Worm (Caenorhabditis elegans) whole organism, L1 larva: ENCODE measurements around the gene C53A5.9.

ENCODE experiments used
- C16A3.4 ChIP-seq: fragments of 150-350 bp; optimal IDR thresholded peaks from 2 replicates; lab custom pipeline; 2014; ENCODE audit warnings: missing biosample characterization, missing genetic modification characterization
- F16B12.6 ChIP-seq: fragments of 150-350 bp; optimal IDR thresholded peaks from 2 replicates; lab custom pipeline; 2014; ENCODE audit warnings: missing biosample characterization, missing genetic modification characterization
- Y116A8C.19 ChIP-seq: sonication (generic microtip); optimal IDR thresholded peaks from 2 replicates; lab custom pipeline; 2016; ENCODE audit warnings: missing compliant biosample characterization, missing genetic modification characterization, borderline replicate concordance
- ceh-63 ChIP-seq: fragments of 200-800 bp; sonication (Bioruptor generic); optimal IDR thresholded peaks from 2 replicates; lab custom pipeline; 2018; ENCODE audit warnings: mild to moderate bottlenecking, missing genetic modification characterization, missing compliant biosample characterization
- ceh-90 ChIP-seq: sonication (generic microtip); optimal IDR thresholded peaks from 2 replicates; lab custom pipeline; 2016; ENCODE audit warnings: missing genetic modification characterization, missing compliant biosample characterization
- dpl-1 ChIP-seq, 3 experiments: fragments of 150-350 bp in 2 of 3; sonication (generic microtip) in 1 of 3; optimal IDR thresholded peaks; 2 replicates each; lab custom pipeline; 2014 to 2017; ENCODE audit warnings: missing biosample characterization in 3 of 3, missing genetic modification characterization in 3 of 3, missing genetic modification reagents in 3 of 3
- efl-1 ChIP-seq, 4 experiments: fragments of 150-350 bp; optimal IDR thresholded peaks in 3 of 4; peaks in 1 of 4; 1 replicate in 1 of 4; 2 replicates in 3 of 4; lab custom pipeline; 2014; ENCODE audit warnings: missing biosample characterization in 2 of 4, missing genetic modification characterization in 2 of 4, missing genetic modification reagents in 2 of 4
- egl-13 ChIP-seq: sonication (generic microtip); optimal IDR thresholded peaks from 2 replicates; lab custom pipeline; 2016; ENCODE audit warnings: missing genotype, missing genetic modification reagents, missing genetic modification characterization, missing compliant biosample characterization
- egl-27 ChIP-seq, 2 experiments: fragments of 150-350 bp in 1 of 2; sonication (generic microtip); optimal IDR thresholded peaks; 3 replicates each; lab custom pipeline; 2017 to 2018; ENCODE audit warnings: missing biosample characterization in 2 of 2, missing genetic modification characterization in 2 of 2, missing genetic modification reagents in 2 of 2
- elt-2 ChIP-seq: sonication (generic microtip); optimal IDR thresholded peaks from 2 replicates; lab custom pipeline; 2016; ENCODE audit warnings: missing genetic modification characterization, mild to moderate bottlenecking, inconsistent platforms, missing compliant biosample characterization, missing genetic modification reagents
- fkh-8 ChIP-seq: sonication (generic microtip); optimal IDR thresholded peaks from 2 replicates; lab custom pipeline; 2016; ENCODE audit warnings: mild to moderate bottlenecking, missing genetic modification characterization, missing compliant biosample characterization
- grh-1 ChIP-seq: fragments of 200-800 bp; sonication (Bioruptor generic); IDR thresholded peaks from 2 replicates; pipeline ENCODE4 v1.3.6; 2022; ENCODE audit warnings: missing genetic modification reagents, missing genetic modification characterization, missing compliant biosample characterization
- hlh-17 ChIP-seq: fragments of 200-800 bp; sonication (Bioruptor generic); optimal IDR thresholded peaks from 2 replicates; lab custom pipeline; 2018; ENCODE audit warnings: missing genetic modification characterization, mild to moderate bottlenecking, missing compliant biosample characterization, moderate library complexity, borderline replicate concordance
- irx-1 ChIP-seq: sonication (generic microtip); optimal IDR thresholded peaks from 2 replicates; lab custom pipeline; 2016; ENCODE audit warnings: missing genetic modification characterization, missing compliant biosample characterization
- isw-1 ChIP-seq: fragments of 200-800 bp; sonication (Bioruptor generic); IDR thresholded peaks from 2 replicates; pipeline ENCODE4 v1.3.6; 2022; ENCODE audit warnings: missing genetic modification characterization, missing compliant biosample characterization
- jun-1 ChIP-seq: fragments of 150-350 bp; optimal IDR thresholded peaks from 2 replicates; lab custom pipeline; 2014; ENCODE audit warnings: missing biosample characterization, missing genetic modification reagents, missing genetic modification characterization
- lin-14 ChIP-seq: fragments of 200-800 bp; sonication (Bioruptor generic); optimal IDR thresholded peaks from 2 replicates; lab custom pipeline; 2018; ENCODE audit warnings: mild to moderate bottlenecking, missing genetic modification characterization, moderate library complexity, missing compliant biosample characterization
- lin-35 ChIP-seq, 2 experiments: fragments of 150-350 bp; optimal IDR thresholded peaks; 2 replicates each; lab custom pipeline; 2014; ENCODE audit warnings: missing biosample characterization in 2 of 2, missing genetic modification characterization in 2 of 2, missing genetic modification reagents in 2 of 2
- mab-9 ChIP-seq: fragments of 200-800 bp; sonication (Bioruptor generic); IDR thresholded peaks from 2 replicates; pipeline ENCODE4 v1.3.6; 2022; ENCODE audit warnings: missing genetic modification reagents, missing genetic modification characterization, missing compliant biosample characterization
- mep-1 ChIP-seq: fragments of 150-350 bp; optimal IDR thresholded peaks from 2 replicates; lab custom pipeline; 2014; ENCODE audit warnings: missing biosample characterization, missing genetic modification characterization
- nhr-11 ChIP-seq: fragments of 150-350 bp; optimal IDR thresholded peaks from 2 replicates; lab custom pipeline; 2014; ENCODE audit warnings: missing biosample characterization, missing genetic modification characterization
- nhr-12 ChIP-seq: sonication (generic microtip); optimal IDR thresholded peaks from 2 replicates; lab custom pipeline; 2017; ENCODE audit warnings: missing biosample characterization, missing genetic modification characterization
- nhr-20 ChIP-seq: sonication (generic microtip); optimal IDR thresholded peaks from 2 replicates; lab custom pipeline; 2016; ENCODE audit warnings: mild to moderate bottlenecking, missing genetic modification characterization, missing compliant biosample characterization
- nhr-237 ChIP-seq: fragments of 150-350 bp; optimal IDR thresholded peaks from 2 replicates; lab custom pipeline; 2014; ENCODE audit warnings: missing biosample characterization, missing genetic modification characterization
- nhr-28 ChIP-seq: fragments of 150-350 bp; optimal IDR thresholded peaks from 2 replicates; lab custom pipeline; 2014; ENCODE audit warnings: missing biosample characterization, missing genetic modification characterization
- nhr-47 ChIP-seq: sonication (generic microtip); optimal IDR thresholded peaks from 2 replicates; lab custom pipeline; 2016; ENCODE audit warnings: mild to moderate bottlenecking, missing genetic modification characterization, moderate library complexity, missing compliant biosample characterization
- nhr-76 ChIP-seq: sonication (generic microtip); optimal IDR thresholded peaks from 2 replicates; lab custom pipeline; 2017; ENCODE audit warnings: missing biosample characterization, missing genetic modification characterization
- nhr-77 ChIP-seq: fragments of 150-350 bp; optimal IDR thresholded peaks from 2 replicates; lab custom pipeline; 2014; ENCODE audit warnings: missing biosample characterization, missing genetic modification characterization
- nhr-85 ChIP-seq: sonication (generic microtip); peaks from one replicate; lab custom pipeline; 2016; ENCODE audit warnings: missing genetic modification characterization, inconsistent platforms, missing compliant biosample characterization
- pag-3 ChIP-seq: sonication (generic microtip); optimal IDR thresholded peaks from 2 replicates; lab custom pipeline; 2017; ENCODE audit warnings: missing genetic modification characterization, mild to moderate bottlenecking, missing compliant biosample characterization, antibody characterized with exemption, borderline replicate concordance; ENCODE audit not compliant: insufficient read depth
- pax-3 ChIP-seq: fragments of 200-800 bp; sonication (Bioruptor generic); optimal IDR thresholded peaks from 2 replicates; lab custom pipeline; 2018; ENCODE audit warnings: mild to moderate bottlenecking, missing genetic modification characterization, moderate library complexity, missing compliant biosample characterization
- skn-1 ChIP-seq: fragments of 150-350 bp; optimal IDR thresholded peaks from 2 replicates; lab custom pipeline; 2014; ENCODE audit warnings: missing biosample characterization, missing genetic modification characterization
- sptf-1 ChIP-seq: fragments of 150-350 bp; optimal IDR thresholded peaks from 2 replicates; lab custom pipeline; 2014; ENCODE audit warnings: missing biosample characterization, missing genetic modification characterization
- swsn-7 ChIP-seq: sonication (generic microtip); optimal IDR thresholded peaks from 2 replicates; lab custom pipeline; 2016; ENCODE audit warnings: missing genetic modification characterization, missing compliant biosample characterization
- tbx-2 ChIP-seq: sonication (generic microtip); optimal IDR thresholded peaks from 2 replicates; lab custom pipeline; 2016; ENCODE audit warnings: missing genetic modification characterization, missing compliant biosample characterization
- unc-130 ChIP-seq: fragments of 150-350 bp; optimal IDR thresholded peaks from 2 replicates; lab custom pipeline; 2017; ENCODE audit warnings: missing biosample characterization, missing genetic modification characterization, inconsistent platforms
- unc-62 ChIP-seq: fragments of 150-350 bp; optimal IDR thresholded peaks from 2 replicates; lab custom pipeline; 2014; ENCODE audit warnings: missing biosample characterization, missing genetic modification reagents, missing genetic modification characterization
- unc-98 ChIP-seq: fragments of 200-800 bp; sonication (Bioruptor generic); IDR thresholded peaks from 2 replicates; pipeline ENCODE4 v1.3.6; 2022; ENCODE audit warnings: missing genetic modification characterization, missing compliant biosample characterization
- xbp-1 ChIP-seq: sonication (generic microtip); optimal IDR thresholded peaks from 2 replicates; lab custom pipeline; 2016; ENCODE audit warnings: missing genetic modification characterization, missing compliant biosample characterization
- zag-1 ChIP-seq: fragments of 150-350 bp; optimal IDR thresholded peaks from 2 replicates; lab custom pipeline; 2014; ENCODE audit warnings: missing biosample characterization, missing genetic modification characterization

C53A5.9 gene

ce11 chrV:14530813-14531212 lies 27.8 kb downstream of the C53A5.9 start, which contains the start of gene kcnl-4:
kcnl-4 (plus strand) TSS chrV:14531113.
- no peak for TF ChIP-seq lin-35 (GFP tag; optimal IDR thresholded peaks at IDR 0.05; lab: Kevin White, UChicago)
- no peak for TF ChIP-seq F16B12.6 (tag; lab: Kevin White, UChicago)
- TF ChIP-seq skn-1 (tag; lab: Kevin White, UChicago), result no peak
- TF ChIP-seq xbp-1, result no peak
- no peak for TF ChIP-seq nhr-85 (tag; lab: Kevin White, UChicago)
- TF ChIP-seq lin-14 (GFP tag; lab: Kevin White, UChicago), result no peak
- TF ChIP-seq C16A3.4 (tag; lab: Kevin White, UChicago), result no peak
- no peak for TF ChIP-seq egl-27 (tag; optimal IDR thresholded peaks at IDR 0.05; lab: Kevin White, UChicago)
- no peak for TF ChIP-seq nhr-12 (tag; lab: Kevin White, UChicago)
- TF ChIP-seq swsn-7, result no peak
- TF ChIP-seq elt-2 (tag; lab: Kevin White, UChicago), result no peak
- TF ChIP-seq nhr-77 (tag; lab: Kevin White, UChicago), result no peak
- TF ChIP-seq isw-1 (GFP tag; lab: Robert Waterston, UW), result no peak
- no peak for TF ChIP-seq mab-9
- TF ChIP-seq pag-3 (tag; lab: Kevin White, UChicago), result no peak
- no peak for TF ChIP-seq irx-1
- TF ChIP-seq, all 84 proteins: peak for 0

ce11 chrV:14527210-14527609 lies 31.4 kb downstream of the C53A5.9 start:
- TF ChIP-seq zag-1 (tag; lab: Kevin White, UChicago) (no peak), nhr-20 (tag; lab: Kevin White, UChicago) (no peak), ceh-63 (GFP tag; lab: Kevin White, UChicago) (no peak), dpl-1 (GFP tag; optimal IDR thresholded peaks at IDR 0.05; lab: Kevin White, UChicago) (no peak), nhr-12 (tag; lab: Kevin White, UChicago) (no peak), mep-1 (tag; lab: Kevin White, UChicago) (no peak), sptf-1 (tag; lab: Kevin White, UChicago) (no peak), unc-62 (no peak), nhr-76 (tag; lab: Kevin White, UChicago) (no peak), mab-9 (no peak), nhr-11 (tag; lab: Kevin White, UChicago) (no peak), nhr-28 (no peak), Y116A8C.19 (tag; lab: Kevin White, UChicago) (no peak), nhr-237 (tag; lab: Kevin White, UChicago) (no peak)

- TF ChIP-seq irx-1, result no peak
- TF ChIP-seq unc-130 (tag; lab: Kevin White, UChicago), result no peak
- TF ChIP-seq ceh-90 (tag; lab: Kevin White, UChicago), result no peak
- no peak for TF ChIP-seq fkh-8 (tag; lab: Kevin White, UChicago)
- no peak for TF ChIP-seq lin-35 (GFP tag; optimal IDR thresholded peaks at IDR 0.05; lab: Kevin White, UChicago)
- TF ChIP-seq nhr-77 (tag; lab: Kevin White, UChicago), result no peak
- TF ChIP-seq jun-1 (tag; lab: Kevin White, UChicago), result no peak
- TF ChIP-seq egl-13 (tag; lab: Kevin White, UChicago), result no peak
- no peak for TF ChIP-seq C16A3.4 (tag; lab: Kevin White, UChicago)
- no peak for TF ChIP-seq grh-1 (GFP tag; lab: Robert Waterston, UW)
- no peak for TF ChIP-seq mab-9
- no peak for TF ChIP-seq efl-1 (optimal IDR thresholded peaks at IDR 0.05; lab: Kevin White, UChicago)
- TF ChIP-seq efl-1 (GFP tag; optimal IDR thresholded peaks at IDR 0.05 in 1 of 2; lab: Kevin White, UChicago), result no peak
- TF ChIP-seq tbx-2, result no peak
- TF ChIP-seq unc-98 (GFP tag; lab: Robert Waterston, UW), result no peak
- no peak for TF ChIP-seq nhr-28
- no peak for TF ChIP-seq nhr-47 (tag; lab: Kevin White, UChicago)
- TF ChIP-seq isw-1 (GFP tag; lab: Robert Waterston, UW), result no peak
- TF ChIP-seq pax-3 (tag; lab: Kevin White, UChicago), result no peak
- TF ChIP-seq hlh-17 (GFP tag; lab: Kevin White, UChicago), result no peak
- no peak for TF ChIP-seq nhr-20 (tag; lab: Kevin White, UChicago)
Observed at ce11 chrV:14525089-14525488, 33.6 kb downstream of the C53A5.9 start, which contains the start of gene hda-1. hda-1 (plus strand) TSS chrV:14525389.
